Worm (Caenorhabditis elegans) whole organism, L4/young adult: ENCODE data around the gene T23D5.8.
"Not testable (repeated sequence)": the region's sequence is repeated elsewhere in the genome, so short reads cannot be mapped to it uniquely, and the experiment has no call there.

ENCODE experiments used
- W03F9.2 ChIP-seq: fragments of 150-350 bp; optimal IDR thresholded peaks from 2 replicates; lab custom pipeline; 2014; ENCODE audit warnings: missing biosample characterization, missing genetic modification characterization
- dao-5 ChIP-seq: sonication (generic microtip); optimal IDR thresholded peaks from 2 replicates; lab custom pipeline; 2016; ENCODE audit warnings: missing genotype, missing genetic modification characterization, moderate library complexity, missing compliant biosample characterization
- him-1 ChIP-seq: sonication (generic microtip); optimal IDR thresholded peaks from 2 replicates; lab custom pipeline; 2016; ENCODE audit warnings: missing genotype, missing genetic modification reagents, missing genetic modification characterization, missing compliant biosample characterization

DNA sequence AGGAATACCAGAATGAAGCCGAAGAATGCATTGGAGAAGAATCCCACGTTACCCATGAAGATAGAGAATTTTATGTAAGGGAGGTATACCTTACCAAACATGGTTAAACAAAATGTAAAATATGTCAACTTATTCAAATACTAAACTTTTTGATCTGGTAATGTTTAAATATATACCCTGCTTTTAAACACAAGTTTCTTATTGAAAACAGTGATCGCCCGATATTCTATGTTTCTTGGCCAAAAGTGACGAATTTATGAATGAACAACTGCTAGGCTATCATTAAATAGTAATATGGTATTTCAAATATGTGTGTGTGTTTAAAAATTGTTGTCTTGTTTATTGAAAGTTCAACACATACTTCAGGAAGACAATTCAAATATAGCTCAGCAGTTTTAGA, at the start of gene T23D5.8:
- not testable (repeated sequence) for TF ChIP-seq W03F9.2, dao-5, him-1 (tag; lab: Kevin White, UChicago)
